Fruit fly (Drosophila melanogaster): ENCODE results near the gene CG3061.

DNA sequence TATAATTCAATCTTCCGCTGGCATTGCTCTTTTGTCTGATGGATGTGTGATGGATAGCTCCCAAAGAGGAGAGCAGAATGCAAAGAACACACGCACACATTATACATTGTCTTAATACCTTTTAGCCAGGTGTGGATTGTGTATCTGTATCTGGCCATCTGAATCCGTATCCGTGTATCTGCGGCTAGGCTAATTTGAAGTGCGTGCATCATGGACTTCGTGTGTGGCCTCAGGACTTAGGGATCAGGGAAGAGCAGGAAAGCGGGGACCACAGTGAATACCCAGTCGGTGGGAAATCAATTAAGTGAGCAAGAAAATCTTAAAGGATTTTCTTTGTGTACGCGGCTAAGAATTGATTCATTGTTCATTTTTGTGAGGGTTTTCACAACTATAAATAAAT lies 42.7 kb upstream of the CG3061 start:
- TF ChIP-seq ss (GFP tag; optimal IDR thresholded peaks at IDR 0.05): peak in 1 of 2 experiments; percentile 51
- no peak for TF ChIP-seq CG6854 (GFP tag; optimal IDR thresholded peaks at IDR 0.05)
- no peak for TF ChIP-seq lz (GFP tag; optimal IDR thresholded peaks at IDR 0.05)
- TF ChIP-seq CG34406 (GFP tag; optimal IDR thresholded peaks at IDR 0.05): no peak
